Fruit fly (Drosophila melanogaster) whole organism, prepupa: ENCODE results near the gene Cpr65Av.

Experiments
- CG15336 ChIP-seq: fragments of 200-800 bp; sonication (Bioruptor generic); IDR thresholded peaks from 2 replicates; pipeline ENCODE4 v1.3.6; 2022; ENCODE audit warnings: missing biosample characterization, missing genetic modification characterization
- CG6276 ChIP-seq: fragments of 200-800 bp; sonication (Bioruptor generic); optimal IDR thresholded peaks from 2 replicates; lab custom pipeline; 2017; ENCODE audit warnings: missing biosample characterization, mild to moderate bottlenecking, missing genetic modification characterization
- CG7368 ChIP-seq: fragments of 200-800 bp; sonication (Bioruptor generic); optimal IDR thresholded peaks from 3 replicates; lab custom pipeline; 2016; ENCODE audit warnings: missing biosample characterization, missing genetic modification characterization
- Eip75B ChIP-seq: fragments of 200-800 bp; sonication (Bioruptor generic); optimal IDR thresholded peaks from 3 replicates; lab custom pipeline; 2016; ENCODE audit warnings: missing biosample characterization, missing genetic modification characterization
- Eip78C ChIP-seq: fragments of 200-800 bp; sonication (Bioruptor generic); peaks from one replicate; lab custom pipeline; 2016; ENCODE audit warnings: missing biosample characterization, missing genetic modification characterization
- Hr38 ChIP-seq: sonication (Bioruptor generic); optimal IDR thresholded peaks from 2 replicates; lab custom pipeline; 2016; ENCODE audit warnings: missing biosample characterization, missing genetic modification characterization
- Lpt ChIP-seq: fragments of 200-800 bp; sonication (Bioruptor generic); optimal IDR thresholded peaks from 3 replicates; lab custom pipeline; 2016; ENCODE audit warnings: missing biosample characterization, missing genetic modification characterization
- Smox ChIP-seq: fragments of 200-800 bp; sonication (Bioruptor generic); optimal IDR thresholded peaks from 3 replicates; lab custom pipeline; 2016; ENCODE audit warnings: missing biosample characterization, missing genetic modification characterization
- Sox15 ChIP-seq: fragments of 200-800 bp; sonication (Bioruptor generic); optimal IDR thresholded peaks from 3 replicates; lab custom pipeline; 2016; ENCODE audit warnings: missing biosample characterization, missing genetic modification characterization
- salr ChIP-seq, 2 experiments: fragments of 200-800 bp; sonication (Bioruptor generic); optimal IDR thresholded peaks; 3 replicates each; lab custom pipeline; 2016 to 2018; ENCODE audit warnings: missing biosample characterization in 2 of 2, missing genetic modification characterization in 2 of 2, mild to moderate bottlenecking in 1 of 2
- vri ChIP-seq: fragments of 200-800 bp; sonication (Bioruptor generic); optimal IDR thresholded peaks from 3 replicates; lab custom pipeline; 2016; ENCODE audit warnings: missing biosample characterization, mild to moderate bottlenecking, missing genetic modification characterization

dm6 chr3L:6110673-6111449, 28.9 kb downstream of the Cpr65Av start:
- no peak for TF ChIP-seq Hr38 (GFP tag; lab: Kevin White, UChicago)
- TF ChIP-seq Eip75B (GFP tag; lab: Kevin White, UChicago), result no peak
- no peak for TF ChIP-seq CG15336 (GFP tag; lab: Robert Waterston, UW)
- no peak for TF ChIP-seq CG7368
- TF ChIP-seq Lpt, result no peak
- no peak for TF ChIP-seq Sox15 (GFP tag; lab: Kevin White, UChicago)
- TF ChIP-seq Eip78C, result no peak
- TF ChIP-seq vri, result no peak
- no peak for TF ChIP-seq CG6276 (GFP tag; lab: Kevin White, UChicago)
- TF ChIP-seq salr (GFP tag; optimal IDR thresholded peaks at IDR 0.05; lab: Kevin White, UChicago), result no peak
- TF ChIP-seq Smox (GFP tag; lab: Kevin White, UChicago), result no peak
